Fruit fly (Drosophila melanogaster) whole organism, embryonic: ENCODE data around the gene CG32192.

ENCODE experiments used
- CG11085 ChIP-seq: fragments of 200-800 bp; sonication (Bioruptor generic); IDR thresholded peaks from 2 replicates; pipeline ENCODE4 v1.3.6; 2022; ENCODE audit warnings: missing biosample characterization, missing genetic modification characterization
- CG12391 ChIP-seq: fragments of 200-800 bp; sonication (Bioruptor generic); optimal IDR thresholded peaks from 3 replicates; lab custom pipeline; 2018; ENCODE audit warnings: missing biosample characterization, mild to moderate bottlenecking, missing genetic modification characterization, moderate library complexity
- CG14441 ChIP-seq: fragments of 200-800 bp; sonication (Bioruptor generic); IDR thresholded peaks from 2 replicates; pipeline ENCODE4 v1.3.6; 2022; ENCODE audit warnings: missing biosample characterization, missing genetic modification characterization
- CG15696 ChIP-seq: fragments of 200-800 bp; sonication (Bioruptor generic); optimal IDR thresholded peaks from 2 replicates; lab custom pipeline; 2019; ENCODE audit warnings: missing biosample characterization, mild to moderate bottlenecking, missing genetic modification characterization, moderate library complexity
- CG16813 ChIP-seq: fragments of 200-800 bp; sonication (Bioruptor generic); IDR thresholded peaks from 3 replicates; pipeline ENCODE4 v1.3.6; 2022; ENCODE audit warnings: missing biosample characterization, missing genetic modification characterization; ENCODE audit not compliant: partially characterized antibody
- CG17359 ChIP-seq: fragments of 200-800 bp; sonication (Bioruptor generic); optimal IDR thresholded peaks from 3 replicates; lab custom pipeline; 2018; ENCODE audit warnings: missing biosample characterization, mild to moderate bottlenecking, missing genetic modification characterization, moderate library complexity
- CG18764 ChIP-seq: fragments of 200-800 bp; sonication (Bioruptor generic); optimal IDR thresholded peaks from 3 replicates; lab custom pipeline; 2016; ENCODE audit warnings: missing biosample characterization, missing genetic modification characterization
- CG2120 ChIP-seq: fragments of 200-800 bp; sonication (Bioruptor generic); optimal IDR thresholded peaks from 3 replicates; lab custom pipeline; 2016; ENCODE audit warnings: missing biosample characterization, missing genetic modification characterization
- CG2875 ChIP-seq: fragments of 200-800 bp; sonication (Bioruptor generic); optimal IDR thresholded peaks from 2 replicates; lab custom pipeline; 2017; ENCODE audit warnings: missing biosample characterization, mild to moderate bottlenecking, missing genetic modification characterization, missing genetic modification reagents
- CG31365 ChIP-seq: fragments of 200-800 bp; sonication (Bioruptor generic); optimal IDR thresholded peaks from 2 replicates; lab custom pipeline; 2018; ENCODE audit warnings: missing biosample characterization, mild to moderate bottlenecking, missing genetic modification characterization
- CG33213 ChIP-seq: fragments of 200-800 bp; sonication (Bioruptor generic); optimal IDR thresholded peaks from 3 replicates; lab custom pipeline; 2016; ENCODE audit warnings: missing biosample characterization, missing genetic modification characterization
- CG4707 ChIP-seq: fragments of 200-800 bp; sonication (Bioruptor generic); optimal IDR thresholded peaks from 2 replicates; lab custom pipeline; 2018; ENCODE audit warnings: missing biosample characterization, mild to moderate bottlenecking, missing genetic modification characterization, moderate library complexity
- CG6654 ChIP-seq: fragments of 200-800 bp; sonication (Bioruptor generic); optimal IDR thresholded peaks from 2 replicates; lab custom pipeline; 2017; ENCODE audit warnings: missing biosample characterization, mild to moderate bottlenecking, missing genetic modification characterization
- CG7556 ChIP-seq: fragments of 200-800 bp; sonication (Bioruptor generic); optimal IDR thresholded peaks from 2 replicates; lab custom pipeline; 2017; ENCODE audit warnings: missing biosample characterization, mild to moderate bottlenecking, missing genetic modification characterization
- CG9609 ChIP-seq: fragments of 200-800 bp; sonication (Bioruptor generic); optimal IDR thresholded peaks from 3 replicates; lab custom pipeline; 2016; ENCODE audit warnings: missing biosample characterization, missing genetic modification characterization
- CkIIα-i1 ChIP-seq: fragments of 200-800 bp; sonication (Bioruptor generic); IDR thresholded peaks from 2 replicates; pipeline ENCODE4 v1.3.6; 2022; ENCODE audit warnings: missing biosample characterization, missing genetic modification characterization
- ERR ChIP-seq: fragments of 200-800 bp; sonication (Bioruptor generic); optimal IDR thresholded peaks from 2 replicates; lab custom pipeline; 2016; ENCODE audit warnings: missing biosample characterization, missing genetic modification characterization
- Ets65A ChIP-seq: fragments of 200-800 bp; sonication (Bioruptor generic); peaks from one replicate; lab custom pipeline; 2016; ENCODE audit warnings: missing biosample characterization, missing genetic modification characterization
- HLH4C ChIP-seq: fragments of 200-800 bp; sonication (Bioruptor generic); IDR thresholded peaks from 3 replicates; pipeline ENCODE4 v1.3.6; 2022; ENCODE audit warnings: missing biosample characterization, missing genetic modification characterization; ENCODE audit not compliant: partially characterized antibody
- Mad ChIP-seq: fragments of 200-800 bp; sonication (Bioruptor generic); optimal IDR thresholded peaks from 2 replicates; lab custom pipeline; 2016; ENCODE audit warnings: missing biosample characterization, missing genetic modification characterization
- Meics ChIP-seq: fragments of 200-800 bp; sonication (Bioruptor generic); optimal IDR thresholded peaks from 2 replicates; lab custom pipeline; 2017; ENCODE audit warnings: missing biosample characterization, mild to moderate bottlenecking, missing genetic modification characterization
- Pdp1 ChIP-seq, 2 experiments: fragments of 200-800 bp; sonication (Bioruptor generic); optimal IDR thresholded peaks; 3 replicates each; lab custom pipeline; 2016; ENCODE audit warnings: missing biosample characterization in 2 of 2, missing genetic modification characterization in 2 of 2, mild to moderate bottlenecking in 1 of 2, moderate library complexity in 1 of 2
- Ravus ChIP-seq: fragments of 200-800 bp; sonication (Bioruptor generic); IDR thresholded peaks from 2 replicates; pipeline ENCODE4 v1.3.6; 2022; ENCODE audit warnings: missing biosample characterization, missing genetic modification characterization
- Taf1 ChIP-seq: fragments of 200-800 bp; sonication (Bioruptor generic); IDR thresholded peaks from 2 replicates; pipeline ENCODE4 v1.3.6; 2022; ENCODE audit warnings: missing biosample characterization, missing genetic modification characterization
- Vsx1 ChIP-seq: fragments of 200-800 bp; sonication (Bioruptor generic); optimal IDR thresholded peaks from 2 replicates; lab custom pipeline; 2017; ENCODE audit warnings: missing biosample characterization, mild to moderate bottlenecking, missing genetic modification characterization, missing genetic modification reagents
- ash1 ChIP-seq: fragments of 200-800 bp; sonication (Bioruptor generic); optimal IDR thresholded peaks from 2 replicates; lab custom pipeline; 2018; ENCODE audit warnings: missing biosample characterization, mild to moderate bottlenecking, missing genetic modification characterization
- bab2 ChIP-seq: fragments of 200-800 bp; sonication (Bioruptor generic); optimal IDR thresholded peaks from 2 replicates; lab custom pipeline; 2016; ENCODE audit warnings: missing biosample characterization, missing genetic modification characterization
- bbx ChIP-seq: fragments of 200-800 bp; sonication (Bioruptor generic); IDR thresholded peaks from 2 replicates; pipeline ENCODE4 v1.3.6; 2022; ENCODE audit warnings: missing biosample characterization, missing genetic modification characterization; ENCODE audit not compliant: partially characterized antibody
- btn ChIP-seq: fragments of 200-800 bp; sonication (Bioruptor generic); optimal IDR thresholded peaks from 2 replicates; lab custom pipeline; 2016; ENCODE audit warnings: missing biosample characterization, missing genetic modification characterization
- corto ChIP-seq: fragments of 200-800 bp; sonication (Bioruptor generic); optimal IDR thresholded peaks from 2 replicates; lab custom pipeline; 2016; ENCODE audit warnings: missing biosample characterization, mild to moderate bottlenecking, missing genetic modification characterization, moderate library complexity
- crc ChIP-seq: fragments of 200-800 bp; sonication (Bioruptor generic); optimal IDR thresholded peaks from 2 replicates; lab custom pipeline; 2016; ENCODE audit warnings: missing biosample characterization, missing genetic modification characterization
- dan ChIP-seq: fragments of 200-800 bp; sonication (Bioruptor generic); IDR thresholded peaks from 2 replicates; pipeline ENCODE4 v1.3.6; 2022; ENCODE audit warnings: missing biosample characterization, missing genetic modification characterization
- dysf ChIP-seq: fragments of 200-800 bp; sonication (Bioruptor generic); IDR thresholded peaks from 3 replicates; pipeline ENCODE4 v1.3.6; 2022; ENCODE audit warnings: missing biosample characterization, missing genetic modification characterization
- exex ChIP-seq: fragments of 200-800 bp; sonication (Bioruptor generic); optimal IDR thresholded peaks from 4 replicates; lab custom pipeline; 2018; ENCODE audit warnings: missing biosample characterization, mild to moderate bottlenecking, missing genetic modification characterization, moderate library complexity
- gce ChIP-seq: fragments of 200-800 bp; sonication (Bioruptor generic); IDR thresholded peaks from 3 replicates; pipeline ENCODE4 v1.3.6; 2022; ENCODE audit warnings: missing biosample characterization, missing genetic modification characterization
- grn ChIP-seq: fragments of 200-800 bp; sonication (Bioruptor generic); optimal IDR thresholded peaks from 3 replicates; lab custom pipeline; 2017; ENCODE audit warnings: missing biosample characterization, missing genetic modification characterization
- gsb ChIP-seq: fragments of 200-800 bp; sonication (Bioruptor generic); IDR thresholded peaks from 2 replicates; pipeline ENCODE4 v1.3.6; 2022; ENCODE audit warnings: missing biosample characterization, missing genetic modification characterization
- gsb-n ChIP-seq: fragments of 200-800 bp; sonication (Bioruptor generic); optimal IDR thresholded peaks from 3 replicates; lab custom pipeline; 2018; ENCODE audit warnings: missing biosample characterization, mild to moderate bottlenecking, missing genetic modification characterization
- hkb ChIP-seq, 2 experiments: fragments of 200-800 bp in 1 of 2; fragments of >200 bp in 1 of 2; sonication (Bioruptor generic) in 1 of 2; IDR thresholded peaks in 1 of 2; optimal IDR thresholded peaks in 1 of 2; 2 replicates each; pipeline versions ENCODE4 v1.3.6 to Lab custom; 2017 to 2022; ENCODE audit warnings: missing biosample characterization in 1 of 2, missing genetic modification characterization in 1 of 2
- knrl ChIP-seq: fragments of 200-800 bp; sonication (Bioruptor generic); IDR thresholded peaks from 3 replicates; pipeline ENCODE4 v1.3.6; 2022; ENCODE audit warnings: missing biosample characterization, missing genetic modification characterization; ENCODE audit not compliant: partially characterized antibody
- luna ChIP-seq: fragments of 200-800 bp; sonication (Bioruptor generic); optimal IDR thresholded peaks from 2 replicates; lab custom pipeline; 2016; ENCODE audit warnings: missing biosample characterization, missing genetic modification characterization
- mam ChIP-seq: fragments of 200-800 bp; sonication (Bioruptor generic); optimal IDR thresholded peaks from 3 replicates; lab custom pipeline; 2016; ENCODE audit warnings: missing biosample characterization, missing genetic modification characterization
- pfk ChIP-seq: fragments of 200-800 bp; sonication (Bioruptor generic); optimal IDR thresholded peaks from 2 replicates; lab custom pipeline; 2018; ENCODE audit warnings: missing biosample characterization, mild to moderate bottlenecking, missing genetic modification characterization, moderate library complexity
- pzg ChIP-seq: fragments of 200-800 bp; sonication (Bioruptor generic); optimal IDR thresholded peaks from 3 replicates; lab custom pipeline; 2018; ENCODE audit warnings: missing biosample characterization, mild to moderate bottlenecking, missing genetic modification characterization, moderate library complexity
- rib ChIP-seq: fragments of 200-800 bp; sonication (Bioruptor generic); IDR thresholded peaks from 2 replicates; pipeline ENCODE4 v1.3.6; 2022; ENCODE audit warnings: missing biosample characterization, missing genetic modification characterization
- sob ChIP-seq: fragments of 200-800 bp; sonication (Bioruptor generic); IDR thresholded peaks from 2 replicates; pipeline ENCODE4 v1.3.6; 2022; ENCODE audit warnings: missing biosample characterization, missing genetic modification characterization
- wdn ChIP-seq: fragments of 200-800 bp; sonication (Bioruptor generic); IDR thresholded peaks from 2 replicates; pipeline ENCODE4 v1.3.6; 2022; ENCODE audit warnings: missing biosample characterization, missing genetic modification characterization
- z ChIP-seq: fragments of 200-800 bp; sonication (Bioruptor generic); IDR thresholded peaks from 3 replicates; pipeline ENCODE4 v1.3.6; 2022; ENCODE audit warnings: missing biosample characterization, missing genetic modification characterization

Gene CG32192

dm6 chr3L:18029546-18030300, 10.4 kb upstream of the CG32192 start (continued):
- peak; percentile 13 for TF ChIP-seq CG9609
- no peak for TF ChIP-seq mam (GFP tag; lab: Kevin White, UChicago)
- TF ChIP-seq Pdp1 (GFP tag; optimal IDR thresholded peaks at IDR 0.05; lab: Kevin White, UChicago): peak; percentile 40 to 82
- TF ChIP-seq z: peak; percentile 85
- TF ChIP-seq rib: peak; percentile 89
- peak; percentile 67 for TF ChIP-seq Meics (GFP tag; lab: Kevin White, UChicago)
- peak; percentile 66 for TF ChIP-seq pfk (GFP tag; lab: Kevin White, UChicago)
- no peak for TF ChIP-seq dan (GFP tag; lab: Robert Waterston, UW)
- peak; percentile 60 for TF ChIP-seq exex (tag; lab: Kevin White, UChicago)
- TF ChIP-seq CG7556 (GFP tag; lab: Kevin White, UChicago): peak; percentile 88
- peak; percentile 82 for TF ChIP-seq gsb-n (tag; lab: Kevin White, UChicago)
- TF ChIP-seq knrl (GFP tag; lab: Robert Waterston, UW): no peak
- peak; percentile 83 for TF ChIP-seq CG33213 (GFP tag; lab: Kevin White, UChicago)
- TF ChIP-seq CG15696 (tag; lab: Kevin White, UChicago): peak; percentile 79
- TF ChIP-seq bab2 (GFP tag; lab: Kevin White, UChicago): peak; percentile 68
- TF ChIP-seq ash1 (GFP tag; lab: Kevin White, UChicago): peak; percentile 65
- TF ChIP-seq wdn (GFP tag; lab: Robert Waterston, UW): no peak; the same call in 1 of the 2 replicates
- TF ChIP-seq ERR: peak; percentile 91
- TF ChIP-seq bbx (GFP tag; lab: Robert Waterston, UW): peak; percentile 10; the same call in 1 of the 2 replicates
- peak; percentile 50 for TF ChIP-seq CG12391 (tag; lab: Kevin White, UChicago)
- TF ChIP-seq Mad (GFP tag; lab: Kevin White, UChicago): peak; percentile 65
- no peak for TF ChIP-seq HLH4C
- peak; percentile 66; the same call in 1 of the 2 replicates for TF ChIP-seq sob (GFP tag; lab: Robert Waterston, UW)
- peak; percentile 77 for TF ChIP-seq CG4707 (GFP tag; lab: Kevin White, UChicago)
- TF ChIP-seq CG14441 (GFP tag; lab: Robert Waterston, UW): peak; percentile 44; the same call in 1 of the 2 replicates
- TF ChIP-seq CG6654 (GFP tag; lab: Kevin White, UChicago): no peak
- TF ChIP-seq gsb (GFP tag; lab: Robert Waterston, UW): no peak; the same call in 1 of the 2 replicates
- peak; percentile 58 for TF ChIP-seq CG2120
- TF ChIP-seq CG17359 (tag; lab: Kevin White, UChicago): peak; percentile 77
- TF ChIP-seq dysf (GFP tag; lab: Robert Waterston, UW): peak; percentile 26; the same call in 1 of the 3 replicates
- no peak for TF ChIP-seq Ravus (GFP tag; lab: Robert Waterston, UW)
- TF ChIP-seq CG16813 (GFP tag; lab: Robert Waterston, UW): no peak
- peak; percentile 21 for TF ChIP-seq corto (GFP tag; lab: Kevin White, UChicago)
- TF ChIP-seq Vsx1 (GFP tag; lab: Kevin White, UChicago): peak; percentile 87
- TF ChIP-seq luna (GFP tag; lab: Kevin White, UChicago): peak; percentile 2
- no peak for TF ChIP-seq CkIIα-i1
- TF ChIP-seq CG2875 (GFP tag; lab: Kevin White, UChicago): peak; percentile 89
- no peak for TF ChIP-seq Taf1 (GFP tag; lab: Robert Waterston, UW)
- no peak for TF ChIP-seq Ets65A (GFP tag; lab: Kevin White, UChicago)
- TF ChIP-seq CG11085: no peak
- peak; percentile 0 for TF ChIP-seq pzg
- peak; percentile 73 for TF ChIP-seq CG18764
- peak; percentile 68 for TF ChIP-seq CG31365
- TF ChIP-seq crc (GFP tag; lab: Kevin White, UChicago): peak; percentile 12
- no peak for TF ChIP-seq hkb (optimal IDR thresholded peaks at IDR 0.05; lab: Kevin White, UChicago)
- TF ChIP-seq hkb (GFP tag; IDR thresholded peaks at IDR 0.05; lab: Robert Waterston, UW): peak; percentile 78
- TF ChIP-seq gce (GFP tag; lab: Robert Waterston, UW): peak; percentile 70; the same call in 1 of the 3 replicates
- peak; percentile 77 for TF ChIP-seq grn (GFP tag; lab: Kevin White, UChicago)
- TF ChIP-seq btn (GFP tag; lab: Kevin White, UChicago): peak; percentile 58
